Fruit fly (Drosophila melanogaster): ENCODE data around the gene bru3.

DNA sequence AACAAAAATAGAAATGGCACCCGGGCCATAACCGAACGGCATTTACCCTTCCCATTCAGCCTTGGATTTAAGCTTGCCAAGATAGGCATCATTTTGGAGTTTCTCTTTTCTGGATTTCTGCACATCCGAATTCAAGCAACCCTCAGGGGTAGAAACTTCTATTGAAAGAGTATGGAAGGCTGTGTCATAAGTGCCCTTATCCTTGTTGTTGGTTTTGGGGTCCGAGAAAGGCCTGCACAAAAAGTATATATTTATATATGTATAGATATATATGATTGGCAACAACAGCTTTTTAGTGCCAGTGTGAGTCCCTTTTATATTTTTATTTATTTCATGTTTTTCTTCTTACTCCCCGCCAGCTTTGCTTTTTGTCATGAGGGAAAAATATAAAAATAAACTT lies 40.1 kb downstream of the bru3 start:
- TF ChIP-seq CG8478 (optimal IDR thresholded peaks at IDR 0.05) (no peak), CTCF (optimal IDR thresholded peaks at IDR 0.05) (no peak)

Data from S2 (cell line).